Worm (Caenorhabditis elegans): ENCODE measurements around the gene srj-9.

srj-9 gene

DNA sequence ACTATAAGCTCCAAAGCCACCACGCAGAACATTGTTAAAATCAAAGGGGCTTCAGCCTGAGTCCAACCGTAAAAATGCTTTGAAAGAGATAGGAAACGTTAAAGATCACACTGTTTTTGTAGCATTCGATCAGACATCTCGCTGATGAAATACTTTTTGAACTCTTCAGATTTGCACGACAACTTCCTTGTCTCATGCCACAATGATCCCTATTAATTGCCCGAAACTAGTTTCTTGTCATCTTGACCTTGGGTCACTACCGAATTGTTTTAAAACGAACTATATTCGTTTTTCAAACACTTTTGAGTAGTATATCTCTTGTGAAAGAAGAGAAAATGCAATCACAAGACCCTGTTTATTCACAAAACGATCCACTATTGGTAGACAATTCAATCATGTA lies 13.8 kb upstream of the srj-9 start, which contains the start of gene T20D4.3:
Gene T20D4.3, plus strand, starts transcription at position 301 of the 400 bp plus-strand sequence.
- TF ChIP-seq C38D4.7 (GFP tag; optimal IDR thresholded peaks at IDR 0.05) (no peak), nfya-1 (tag; optimal IDR thresholded peaks at IDR 0.05) (no peak), tbx-2 (tag; optimal IDR thresholded peaks at IDR 0.05) (no peak), mec-3 (tag; optimal IDR thresholded peaks at IDR 0.05; ENCODE audit: borderline replicate concordance) (no peak), ceh-19 (GFP tag; optimal IDR thresholded peaks at IDR 0.05) (no peak), C08G9.2 (tag; optimal IDR thresholded peaks at IDR 0.05) (no peak)

DNA sequence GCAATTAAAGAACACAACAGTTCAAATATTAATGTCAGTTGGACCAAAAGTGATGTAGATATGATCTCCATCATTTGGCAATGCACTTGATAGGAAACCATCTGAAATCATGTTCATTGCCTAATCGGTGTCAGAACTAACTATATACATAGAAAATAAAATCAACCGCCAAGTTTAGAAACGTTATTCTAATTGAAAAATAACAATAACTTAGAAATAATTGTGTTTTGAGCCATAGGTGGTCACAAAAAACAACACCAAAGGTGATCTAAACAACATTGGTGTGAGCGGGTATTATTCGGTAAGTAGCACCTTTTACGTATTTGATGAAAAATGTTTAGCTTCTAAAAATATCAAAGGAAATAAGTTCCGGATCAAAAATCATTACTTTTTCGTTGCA lies 7.4 kb upstream of the srj-9 start, which contains the start of gene srab-21:
Gene srab-21, minus strand, starts transcription at position 101 of the 400 bp plus-strand sequence.
- TF ChIP-seq sox-2 (GFP tag; IDR thresholded peaks at IDR 0.05) (no peak), K02D7.2 (tag; optimal IDR thresholded peaks at IDR 0.05) (no peak), ceh-18 (tag; optimal IDR thresholded peaks at IDR 0.05) (no peak), pag-3 (tag; optimal IDR thresholded peaks at IDR 0.05; ENCODE audit: borderline replicate concordance) (no peak), syd-9 (tag; optimal IDR thresholded peaks at IDR 0.05) (no peak), nhr-11 (tag; optimal IDR thresholded peaks at IDR 0.05) (no peak), ceh-2 (tag; optimal IDR thresholded peaks at IDR 0.05) (no peak), ceh-30 (tag; optimal IDR thresholded peaks at IDR 0.05) (no peak), ama-1 (optimal IDR thresholded peaks at IDR 0.05) (no peak)

DNA sequence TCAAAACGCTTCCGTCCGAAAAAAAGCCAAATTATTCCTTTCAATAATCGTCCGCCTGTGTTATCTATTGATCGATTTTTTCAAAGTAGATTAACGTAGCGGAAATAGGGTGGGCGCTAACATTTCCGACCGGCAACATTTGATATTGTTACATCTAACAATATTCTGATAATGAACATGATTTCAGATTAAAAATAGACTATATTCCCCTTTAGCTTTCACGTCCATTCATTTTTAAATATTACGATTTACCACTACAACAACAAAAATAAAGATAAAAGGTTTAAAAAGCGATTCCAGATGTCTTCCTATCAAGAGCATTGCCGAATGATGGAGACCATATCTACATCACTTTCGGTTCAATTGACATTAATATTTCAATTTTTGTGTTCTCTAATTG lies 5.7 kb upstream of the srj-9 start, which contains the start of gene srab-22:
Gene srab-22, plus strand, starts transcription at position 301 of the 400 bp plus-strand sequence.
- TF ChIP-seq zip-5 (tag; optimal IDR thresholded peaks at IDR 0.05) (no peak), ceh-45 (GFP tag; IDR thresholded peaks at IDR 0.05) (no peak), ttx-3 (tag; optimal IDR thresholded peaks at IDR 0.05) (no peak)

DNA sequence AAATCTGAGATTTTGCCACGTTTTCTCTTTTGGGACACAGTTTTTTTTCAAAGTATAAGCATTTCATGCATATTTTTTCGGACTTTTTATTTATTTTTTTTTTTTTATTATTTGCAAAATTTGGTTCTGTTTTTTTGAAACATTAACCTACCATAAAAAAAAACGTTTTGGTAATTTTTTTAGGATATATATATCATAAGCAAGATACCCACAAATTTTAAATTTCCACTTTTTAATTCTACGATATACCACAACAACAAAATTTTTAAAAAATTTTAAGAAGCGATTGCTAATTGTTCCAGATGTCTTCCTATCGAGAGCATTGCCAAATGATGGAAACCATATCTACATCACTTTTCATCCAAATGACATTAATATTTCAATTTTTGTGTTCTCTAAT lies 3.0 kb upstream of the srj-9 start, which contains the start of gene srab-20:
Gene srab-20, plus strand, starts transcription at position 301 of the 400 bp plus-strand sequence.
- no peak for TF ChIP-seq K09A11.1 (tag; optimal IDR thresholded peaks at IDR 0.05; ENCODE audit: insufficient read depth)
- TF ChIP-seq C38D4.7 (GFP tag; optimal IDR thresholded peaks at IDR 0.05), result no peak
- TF ChIP-seq pag-3 (tag; optimal IDR thresholded peaks at IDR 0.05; ENCODE audit: borderline replicate concordance), result no peak
- no peak for TF ChIP-seq hlh-13 (GFP tag; optimal IDR thresholded peaks at IDR 0.05)
- no peak for TF ChIP-seq ceh-48 (tag; optimal IDR thresholded peaks at IDR 0.05)
- no peak for TF ChIP-seq hlh-15 (tag; optimal IDR thresholded peaks at IDR 0.05)
- TF ChIP-seq K02D7.2 (tag; optimal IDR thresholded peaks at IDR 0.05), result no peak
- no peak for TF ChIP-seq ztf-16 (tag; optimal IDR thresholded peaks at IDR 0.05)
- no peak for TF ChIP-seq npax-4 (tag; optimal IDR thresholded peaks at IDR 0.05)
- TF ChIP-seq ceh-24 (tag; optimal IDR thresholded peaks at IDR 0.05), result no peak
- TF ChIP-seq nfya-1 (tag; optimal IDR thresholded peaks at IDR 0.05), result no peak
- TF ChIP-seq fax-1 (tag; optimal IDR thresholded peaks at IDR 0.05), result no peak
- no peak for TF ChIP-seq pqm-1 (tag; optimal IDR thresholded peaks at IDR 0.05)
- TF ChIP-seq sdc-2 (tag; optimal IDR thresholded peaks at IDR 0.05), result no peak
- no peak for TF ChIP-seq lin-11 (tag; optimal IDR thresholded peaks at IDR 0.05)
- TF ChIP-seq ceh-30 (tag; optimal IDR thresholded peaks at IDR 0.05), result no peak
- no peak for TF ChIP-seq hlh-30 (tag; optimal IDR thresholded peaks at IDR 0.05; ENCODE audit: insufficient read depth)
- no peak for TF ChIP-seq tbx-2 (tag; optimal IDR thresholded peaks at IDR 0.05)

DNA sequence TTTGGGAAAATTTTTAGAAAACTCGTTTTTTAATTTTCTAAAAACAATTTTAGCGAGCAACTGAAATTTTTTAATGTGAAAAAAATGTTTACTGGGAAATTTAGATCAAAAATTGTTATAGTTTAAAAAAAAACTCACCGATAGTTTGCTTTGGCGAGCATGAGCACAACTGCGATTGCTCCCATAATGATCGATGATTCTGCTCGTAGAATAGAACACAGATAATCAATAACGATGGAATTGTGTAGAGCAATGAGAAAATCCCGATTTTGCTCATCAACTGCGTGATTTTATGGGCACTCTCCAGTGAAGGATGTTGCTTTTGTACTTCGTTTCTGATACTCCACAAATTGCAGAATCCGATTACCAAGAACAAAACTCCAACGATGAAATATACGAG lies 10.9 kb downstream of the srj-9 start:
- TF ChIP-seq pag-3 (tag; optimal IDR thresholded peaks at IDR 0.05; ENCODE audit: borderline replicate concordance) (no peak), pqm-1 (tag; optimal IDR thresholded peaks at IDR 0.05) (no peak), K09A11.1 (tag; optimal IDR thresholded peaks at IDR 0.05; ENCODE audit: insufficient read depth) (no peak), lim-6 (tag; optimal IDR thresholded peaks at IDR 0.05) (no peak), ceh-19 (GFP tag; optimal IDR thresholded peaks at IDR 0.05) (no peak), ceh-34 (tag; optimal IDR thresholded peaks at IDR 0.05) (no peak), ceh-45 (GFP tag; IDR thresholded peaks at IDR 0.05) (no peak), pax-1 (tag; optimal IDR thresholded peaks at IDR 0.05) (no peak), syd-9 (tag; optimal IDR thresholded peaks at IDR 0.05) (no peak), ceh-9 (tag; optimal IDR thresholded peaks at IDR 0.05) (no peak), fkh-10 (GFP tag; optimal IDR thresholded peaks at IDR 0.05) (no peak), unc-86 (tag; optimal IDR thresholded peaks at IDR 0.05) (no peak), F13H6.1 (tag; optimal IDR thresholded peaks at IDR 0.05) (no peak), hlh-30 (tag; optimal IDR thresholded peaks at IDR 0.05; ENCODE audit: insufficient read depth) (no peak), elt-4 (tag; optimal IDR thresholded peaks at IDR 0.05) (no peak), odd-2 (tag; optimal IDR thresholded peaks at IDR 0.05) (no peak), tbx-2 (tag; optimal IDR thresholded peaks at IDR 0.05) (no peak), pat-9 (tag; optimal IDR thresholded peaks at IDR 0.05) (no peak), ttx-3 (tag; optimal IDR thresholded peaks at IDR 0.05) (no peak), che-1 (tag; optimal IDR thresholded peaks at IDR 0.05) (no peak)
